Fruit fly (Drosophila melanogaster) whole organism, embryonic: ENCODE results near the gene CG13022.

Source experiments
- Atf6 ChIP-seq: fragments of 200-800 bp; sonication (Bioruptor generic); IDR thresholded peaks from 2 replicates; pipeline ENCODE4 v1.3.6; 2022; ENCODE audit warnings: missing biosample characterization, missing genetic modification characterization
- CG10147 ChIP-seq: fragments of 200-800 bp; sonication (Bioruptor generic); optimal IDR thresholded peaks from 2 replicates; lab custom pipeline; 2019; ENCODE audit warnings: missing biosample characterization, mild to moderate bottlenecking, missing genetic modification characterization, moderate library complexity
- CG10543 ChIP-seq: fragments of 200-800 bp; sonication (Bioruptor generic); optimal IDR thresholded peaks from 3 replicates; lab custom pipeline; 2017; ENCODE audit warnings: missing biosample characterization, mild to moderate bottlenecking, missing genetic modification characterization, moderate library complexity
- CG11504 ChIP-seq: fragments of 200-800 bp; sonication (Bioruptor generic); optimal IDR thresholded peaks from 3 replicates; lab custom pipeline; 2019; ENCODE audit warnings: missing biosample characterization, mild to moderate bottlenecking, missing genetic modification characterization, moderate library complexity
- CG12071 ChIP-seq: fragments of 200-800 bp; sonication (Bioruptor generic); optimal IDR thresholded peaks from 3 replicates; lab custom pipeline; 2018; ENCODE audit warnings: missing biosample characterization, mild to moderate bottlenecking, missing genetic modification characterization
- CG12769 ChIP-seq: fragments of 200-800 bp; sonication (Bioruptor generic); optimal IDR thresholded peaks from 2 replicates; lab custom pipeline; 2019; ENCODE audit warnings: missing biosample characterization, mild to moderate bottlenecking, missing genetic modification characterization, moderate library complexity
- CG14441 ChIP-seq: fragments of 200-800 bp; sonication (Bioruptor generic); IDR thresholded peaks from 2 replicates; pipeline ENCODE4 v1.3.6; 2022; ENCODE audit warnings: missing biosample characterization, missing genetic modification characterization
- CG17361 ChIP-seq: fragments of 200-800 bp; sonication (Bioruptor generic); IDR thresholded peaks from 3 replicates; pipeline ENCODE4 v1.3.6; 2022; ENCODE audit warnings: missing biosample characterization, missing genetic modification characterization
- CG1792 ChIP-seq: fragments of 200-800 bp; sonication (Bioruptor generic); optimal IDR thresholded peaks from 2 replicates; lab custom pipeline; 2016; ENCODE audit warnings: missing biosample characterization, missing genetic modification characterization
- CG2875 ChIP-seq: fragments of 200-800 bp; sonication (Bioruptor generic); optimal IDR thresholded peaks from 2 replicates; lab custom pipeline; 2017; ENCODE audit warnings: missing biosample characterization, mild to moderate bottlenecking, missing genetic modification characterization, missing genetic modification reagents
- CG30020 ChIP-seq: fragments of 200-800 bp; optimal IDR thresholded peaks from 2 replicates; lab custom pipeline; 2019; ENCODE audit warnings: missing biosample characterization, mild to moderate bottlenecking, missing genetic modification characterization, moderate library complexity
- CG31365 ChIP-seq: fragments of 200-800 bp; sonication (Bioruptor generic); optimal IDR thresholded peaks from 2 replicates; lab custom pipeline; 2018; ENCODE audit warnings: missing biosample characterization, mild to moderate bottlenecking, missing genetic modification characterization
- CG33213 ChIP-seq: fragments of 200-800 bp; sonication (Bioruptor generic); optimal IDR thresholded peaks from 3 replicates; lab custom pipeline; 2016; ENCODE audit warnings: missing biosample characterization, missing genetic modification characterization
- CG33557 ChIP-seq: fragments of 200-800 bp; sonication (Bioruptor generic); optimal IDR thresholded peaks from 2 replicates; lab custom pipeline; 2019; ENCODE audit warnings: missing biosample characterization, mild to moderate bottlenecking, missing genetic modification characterization, moderate library complexity
- CG6175 ChIP-seq: fragments of 200-800 bp; sonication (Bioruptor generic); IDR thresholded peaks from 3 replicates; pipeline ENCODE4 v1.3.6; 2022; ENCODE audit warnings: missing biosample characterization, missing genetic modification characterization
- CG6854 ChIP-seq: fragments of 200-800 bp; sonication (Bioruptor generic); optimal IDR thresholded peaks from 3 replicates; lab custom pipeline; 2017; ENCODE audit warnings: missing biosample characterization, mild to moderate bottlenecking, missing genetic modification characterization
- CG7556 ChIP-seq: fragments of 200-800 bp; sonication (Bioruptor generic); optimal IDR thresholded peaks from 2 replicates; lab custom pipeline; 2017; ENCODE audit warnings: missing biosample characterization, mild to moderate bottlenecking, missing genetic modification characterization
- CG7745 ChIP-seq: fragments of 200-800 bp; sonication (Bioruptor generic); optimal IDR thresholded peaks from 2 replicates; lab custom pipeline; 2018; ENCODE audit warnings: missing biosample characterization, mild to moderate bottlenecking, missing genetic modification characterization, moderate library complexity
- CG7987 ChIP-seq: fragments of 200-800 bp; sonication (Bioruptor generic); optimal IDR thresholded peaks from 2 replicates; lab custom pipeline; 2018; ENCODE audit warnings: missing biosample characterization, mild to moderate bottlenecking, missing genetic modification characterization, moderate library complexity
- CrebB ChIP-seq: fragments of 200-800 bp; sonication (Bioruptor generic); optimal IDR thresholded peaks from 3 replicates; lab custom pipeline; 2018; ENCODE audit warnings: missing biosample characterization, mild to moderate bottlenecking, missing genetic modification characterization
- Kr ChIP-seq: fragments of 200-800 bp; sonication (Bioruptor generic); optimal IDR thresholded peaks from 2 replicates; lab custom pipeline; 2017; ENCODE audit warnings: missing biosample characterization, mild to moderate bottlenecking, missing genetic modification characterization
- MBD-R2 ChIP-seq: fragments of 200-800 bp; sonication (Bioruptor generic); IDR thresholded peaks from 2 replicates; pipeline ENCODE4 v1.3.6; 2022; ENCODE audit warnings: missing biosample characterization, missing genetic modification characterization
- Max ChIP-seq: fragments of 200-800 bp; sonication (Bioruptor generic); optimal IDR thresholded peaks from 2 replicates; lab custom pipeline; 2016; ENCODE audit warnings: missing biosample characterization, mild to moderate bottlenecking, missing genetic modification characterization
- Nf-YB ChIP-seq: fragments of 200-800 bp; sonication (Bioruptor generic); optimal IDR thresholded peaks from 3 replicates; lab custom pipeline; 2019; ENCODE audit warnings: missing biosample characterization, mild to moderate bottlenecking, missing genetic modification characterization, moderate library complexity
- Nf-YC ChIP-seq: fragments of 200-800 bp; optimal IDR thresholded peaks from 3 replicates; lab custom pipeline; 2019; ENCODE audit warnings: missing biosample characterization, mild to moderate bottlenecking, missing genetic modification characterization, moderate library complexity
- Scr ChIP-seq: fragments of 200-800 bp; sonication (Bioruptor generic); IDR thresholded peaks from 2 replicates; pipeline ENCODE4 v1.3.6; 2022; ENCODE audit warnings: missing biosample characterization, missing genetic modification characterization; ENCODE audit not compliant: partially characterized antibody
- abd-A ChIP-seq: fragments of 200-800 bp; sonication (Bioruptor generic); optimal IDR thresholded peaks from 3 replicates; lab custom pipeline; 2019; ENCODE audit warnings: missing biosample characterization, mild to moderate bottlenecking, missing genetic modification characterization, moderate library complexity
- cato ChIP-seq: fragments of 200-800 bp; sonication (Bioruptor generic); optimal IDR thresholded peaks from 2 replicates; lab custom pipeline; 2016; ENCODE audit warnings: missing biosample characterization, missing genetic modification characterization, borderline replicate concordance
- caup ChIP-seq: fragments of 200-800 bp; sonication (Bioruptor generic); optimal IDR thresholded peaks from 3 replicates; lab custom pipeline; 2017; ENCODE audit warnings: missing biosample characterization, mild to moderate bottlenecking, missing genetic modification characterization, moderate library complexity; ENCODE audit not compliant: severe bottlenecking
- chinmo ChIP-seq: fragments of 200-800 bp; sonication (Bioruptor generic); IDR thresholded peaks from 4 replicates; pipeline ENCODE4 v1.3.6; 2022; ENCODE audit warnings: missing biosample characterization, missing genetic modification characterization; ENCODE audit not compliant: partially characterized antibody
- cwo ChIP-seq: fragments of 200-800 bp; sonication (Bioruptor generic); optimal IDR thresholded peaks from 3 replicates; lab custom pipeline; 2017; ENCODE audit warnings: missing biosample characterization, missing genetic modification characterization, mild to moderate bottlenecking, moderate library complexity, missing genetic modification reagents
- ftz-f1 ChIP-seq: fragments of 200-800 bp; sonication (Bioruptor generic); optimal IDR thresholded peaks from 2 replicates; lab custom pipeline; 2016; ENCODE audit warnings: missing biosample characterization, missing genetic modification characterization
- gfzf ChIP-seq: fragments of 200-800 bp; sonication (Bioruptor generic); optimal IDR thresholded peaks from 2 replicates; lab custom pipeline; 2016; ENCODE audit warnings: missing biosample characterization, mild to moderate bottlenecking, missing genetic modification characterization, moderate library complexity
- grau ChIP-seq: fragments of 200-800 bp; optimal IDR thresholded peaks from 3 replicates; lab custom pipeline; 2019; ENCODE audit warnings: missing biosample characterization, mild to moderate bottlenecking, missing genetic modification characterization, moderate library complexity
- gro ChIP-seq: fragments of 200-800 bp; sonication (Bioruptor generic); optimal IDR thresholded peaks from 2 replicates; lab custom pipeline; 2016; ENCODE audit warnings: missing biosample characterization, missing genetic modification characterization
- hbn ChIP-seq: fragments of 200-800 bp; sonication (Bioruptor generic); IDR thresholded peaks from 2 replicates; pipeline ENCODE4 v1.3.6; 2022; ENCODE audit warnings: missing biosample characterization, missing genetic modification characterization; ENCODE audit not compliant: partially characterized antibody
- insv ChIP-seq, 2 experiments: fragments of 200-800 bp; sonication (Bioruptor generic); optimal IDR thresholded peaks; 3 replicates each; lab custom pipeline; 2016 to 2018; ENCODE audit warnings: missing biosample characterization in 2 of 2, missing genetic modification characterization in 2 of 2
- inv ChIP-seq: fragments of 200-800 bp; sonication (Bioruptor generic); IDR thresholded peaks from 2 replicates; pipeline ENCODE4 v1.3.6; 2022; ENCODE audit warnings: missing biosample characterization, missing genetic modification characterization; ENCODE audit not compliant: partially characterized antibody
- mirr ChIP-seq: fragments of 200-800 bp; sonication (Bioruptor generic); optimal IDR thresholded peaks from 3 replicates; lab custom pipeline; 2018; ENCODE audit warnings: missing biosample characterization, mild to moderate bottlenecking, missing genetic modification characterization
- peb ChIP-seq: fragments of 200-800 bp; sonication (Bioruptor generic); IDR thresholded peaks from 2 replicates; pipeline ENCODE4 v1.3.6; 2022; ENCODE audit warnings: missing biosample characterization, missing genetic modification characterization
- pita ChIP-seq: fragments of 200-800 bp; sonication (Bioruptor generic); optimal IDR thresholded peaks from 2 replicates; lab custom pipeline; 2017; ENCODE audit warnings: missing biosample characterization, mild to moderate bottlenecking, missing genetic modification characterization
- pzg ChIP-seq: fragments of 200-800 bp; sonication (Bioruptor generic); optimal IDR thresholded peaks from 3 replicates; lab custom pipeline; 2018; ENCODE audit warnings: missing biosample characterization, mild to moderate bottlenecking, missing genetic modification characterization, moderate library complexity
- scrt ChIP-seq: fragments of 200-800 bp; sonication (Bioruptor generic); optimal IDR thresholded peaks from 2 replicates; lab custom pipeline; 2018; ENCODE audit warnings: missing biosample characterization, mild to moderate bottlenecking, missing genetic modification characterization, moderate library complexity
- slbo ChIP-seq: fragments of 200-800 bp; sonication (Bioruptor generic); IDR thresholded peaks from 2 replicates; pipeline ENCODE4 v1.3.6; 2022; ENCODE audit warnings: missing biosample characterization, missing genetic modification characterization
- sob ChIP-seq: fragments of 200-800 bp; sonication (Bioruptor generic); IDR thresholded peaks from 2 replicates; pipeline ENCODE4 v1.3.6; 2022; ENCODE audit warnings: missing biosample characterization, missing genetic modification characterization
- sr ChIP-seq: fragments of 200-800 bp; sonication (Bioruptor generic); IDR thresholded peaks from 3 replicates; pipeline ENCODE4 v1.3.6; 2022; ENCODE audit warnings: missing biosample characterization, missing genetic modification characterization
- ttk ChIP-seq: fragments of 200-800 bp; sonication (Bioruptor generic); IDR thresholded peaks from 2 replicates; pipeline ENCODE4 v2.1.2; 2022; ENCODE audit warnings: missing biosample characterization, missing genetic modification characterization
- unpg ChIP-seq: fragments of 200-800 bp; sonication (Bioruptor generic); optimal IDR thresholded peaks from 3 replicates; lab custom pipeline; 2018; ENCODE audit warnings: missing biosample characterization, mild to moderate bottlenecking, missing genetic modification characterization, moderate library complexity
- vvl ChIP-seq: fragments of 200-800 bp; sonication (Bioruptor generic); IDR thresholded peaks from 2 replicates; pipeline ENCODE4 v1.3.6; 2022; ENCODE audit warnings: missing biosample characterization, missing genetic modification characterization

CG13022 gene

DNA sequence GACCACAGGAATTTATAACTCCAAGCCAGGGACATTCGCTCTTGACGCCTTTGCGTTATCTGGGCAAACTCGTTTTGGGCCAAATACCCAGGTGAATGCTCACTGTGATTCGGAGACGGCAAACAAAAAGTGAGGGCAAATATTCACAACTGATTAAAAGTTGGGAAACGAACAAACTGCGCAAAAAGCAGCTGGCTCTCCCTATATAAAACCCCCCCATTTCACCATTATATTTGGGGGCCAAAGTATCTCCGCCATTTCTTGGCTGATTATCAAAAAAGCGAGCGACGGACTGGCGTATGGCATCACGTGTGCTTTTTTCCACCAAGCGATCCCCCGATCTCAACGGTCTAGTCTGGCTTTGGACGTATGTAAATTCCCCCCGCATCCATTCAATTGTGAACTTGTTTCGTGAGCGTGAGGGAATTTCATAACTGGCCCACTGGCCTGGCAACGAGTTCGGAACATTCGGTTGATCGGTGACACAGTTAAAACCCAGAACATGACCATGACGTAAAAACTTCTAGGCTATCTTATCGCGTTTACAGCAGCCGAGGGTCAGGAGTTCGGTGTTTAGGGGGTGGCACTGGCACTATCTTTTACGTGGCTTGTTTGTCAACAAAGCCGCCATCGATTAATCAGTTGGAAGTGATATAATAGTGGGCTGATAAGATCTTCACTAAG is 19.8 kb upstream of the CG13022 start (continued):
- 0 out of 2 replicates have a peak, but pooled peaks have one; percentile 5 for TF ChIP-seq slbo
- no peak for TF ChIP-seq CG33557 (GFP tag; lab: Kevin White, UChicago)
- TF ChIP-seq scrt (GFP tag; lab: Kevin White, UChicago), result no peak
- peak; percentile 63 for TF ChIP-seq CG7987
- no peak for TF ChIP-seq CG7556 (GFP tag; lab: Kevin White, UChicago)
- no peak for TF ChIP-seq inv (GFP tag; lab: Robert Waterston, UW)
- TF ChIP-seq CG10147 (GFP tag; lab: Kevin White, UChicago), result no peak
- TF ChIP-seq hbn (GFP tag; lab: Robert Waterston, UW), result no peak
- no peak for TF ChIP-seq Max (GFP tag; lab: Kevin White, UChicago)
- no peak for TF ChIP-seq abd-A (tag; lab: Kevin White, UChicago)
- TF ChIP-seq gfzf (GFP tag; lab: Kevin White, UChicago), result no peak
- TF ChIP-seq chinmo (GFP tag; lab: Robert Waterston, UW), result peak; percentile 71; the same call in 1 of the 4 replicates
- TF ChIP-seq Nf-YB (GFP tag; lab: Kevin White, UChicago), result no peak
- TF ChIP-seq CG2875 (GFP tag; lab: Kevin White, UChicago), result no peak
- TF ChIP-seq mirr (GFP tag; lab: Kevin White, UChicago), result peak; percentile 66
- TF ChIP-seq CG12071 (GFP tag; lab: Kevin White, UChicago), result no peak
- no peak for TF ChIP-seq CG31365 (tag; lab: Kevin White, UChicago)
- no peak for TF ChIP-seq CG33213
- TF ChIP-seq CG14441 (GFP tag; lab: Robert Waterston, UW), result no peak
- TF ChIP-seq CG10543 (GFP tag; lab: Kevin White, UChicago), result peak; percentile 75
- TF ChIP-seq CG30020 (tag; lab: Kevin White, UChicago), result no peak
- no peak for TF ChIP-seq grau (tag; lab: Kevin White, UChicago)
- no peak for TF ChIP-seq CG7745 (tag; lab: Kevin White, UChicago)
- no peak for TF ChIP-seq CrebB (tag; lab: Kevin White, UChicago)
- TF ChIP-seq Kr (GFP tag; lab: Kevin White, UChicago), result no peak
- no peak for TF ChIP-seq pita (GFP tag; lab: Kevin White, UChicago)
- no peak for TF ChIP-seq CG6175 (GFP tag; lab: Robert Waterston, UW)
- TF ChIP-seq unpg (GFP tag; lab: Kevin White, UChicago), result no peak
- no peak for TF ChIP-seq CG6854 (GFP tag; lab: Kevin White, UChicago)
- TF ChIP-seq ftz-f1 (GFP tag; lab: Kevin White, UChicago), result peak; percentile 81
- peak; percentile 99 for TF ChIP-seq cwo (GFP tag; lab: Kevin White, UChicago)
- peak; percentile 4 for TF ChIP-seq caup (GFP tag; lab: Kevin White, UChicago)
- no peak for TF ChIP-seq CG11504 (tag; lab: Kevin White, UChicago)
- TF ChIP-seq Nf-YC (tag; lab: Kevin White, UChicago), result no peak
- TF ChIP-seq MBD-R2 (GFP tag; lab: Robert Waterston, UW), result no peak
- TF ChIP-seq Atf6 (GFP tag; lab: Robert Waterston, UW), result no peak
- no peak for TF ChIP-seq insv (GFP tag; optimal IDR thresholded peaks at IDR 0.05; lab: Kevin White, UChicago)
- TF ChIP-seq cato (GFP tag; lab: Kevin White, UChicago), result no peak
- no peak for TF ChIP-seq CG1792 (GFP tag; lab: Kevin White, UChicago)
- no peak for TF ChIP-seq Scr
- no peak for TF ChIP-seq sob (GFP tag; lab: Robert Waterston, UW)
- peak; percentile 59 for TF ChIP-seq vvl (GFP tag; lab: Robert Waterston, UW)
- TF ChIP-seq CG17361 (GFP tag; lab: Robert Waterston, UW), result no peak
- peak; percentile 72; the same call in 1 of the 3 replicates for TF ChIP-seq sr (GFP tag; lab: Robert Waterston, UW)
- peak; percentile 45 for TF ChIP-seq gro (GFP tag; lab: Kevin White, UChicago)
- TF ChIP-seq CG12769 (tag; lab: Kevin White, UChicago), result peak; percentile 92
- TF ChIP-seq pzg (GFP tag; lab: Kevin White, UChicago), result no peak
- TF ChIP-seq peb (GFP tag; lab: Robert Waterston, UW), result no peak
- no peak for TF ChIP-seq ttk (GFP tag; lab: Robert Waterston, UW)
